Worm (Caenorhabditis elegans) whole organism, L2 larva: ENCODE results near the gene sart-3.

Experiments used
- R02D3.7 ChIP-seq: fragments of 150-350 bp; optimal IDR thresholded peaks from 2 replicates; lab custom pipeline; 2014; ENCODE audit warnings: missing biosample characterization, missing genetic modification characterization
- alr-1 ChIP-seq: fragments of 150-350 bp; optimal IDR thresholded peaks from 2 replicates; lab custom pipeline; 2014; ENCODE audit warnings: missing biosample characterization, missing genetic modification characterization
- elt-3 ChIP-seq: sonication (generic microtip); optimal IDR thresholded peaks from 2 replicates; lab custom pipeline; 2017; ENCODE audit warnings: missing biosample characterization, missing genetic modification characterization
- lin-13 ChIP-seq: fragments of 150-350 bp; optimal IDR thresholded peaks from 2 replicates; lab custom pipeline; 2014; ENCODE audit warnings: missing biosample characterization, missing genetic modification reagents, missing genetic modification characterization
- mdl-1 ChIP-seq, 2 experiments: fragments of 150-350 bp in 1 of 2; sonication (generic microtip) in 1 of 2; optimal IDR thresholded peaks; 2 replicates each; lab custom pipeline; 2017; ENCODE audit warnings: missing biosample characterization in 2 of 2, missing genetic modification characterization in 2 of 2
- nhr-11 ChIP-seq: fragments of 150-350 bp; optimal IDR thresholded peaks from 2 replicates; lab custom pipeline; 2014; ENCODE audit warnings: missing biosample characterization, missing genetic modification characterization
- snpc-4 ChIP-seq: fragments of 150-350 bp; optimal IDR thresholded peaks from 2 replicates; lab custom pipeline; 2014; ENCODE audit warnings: missing biosample characterization, missing genetic modification characterization

DNA sequence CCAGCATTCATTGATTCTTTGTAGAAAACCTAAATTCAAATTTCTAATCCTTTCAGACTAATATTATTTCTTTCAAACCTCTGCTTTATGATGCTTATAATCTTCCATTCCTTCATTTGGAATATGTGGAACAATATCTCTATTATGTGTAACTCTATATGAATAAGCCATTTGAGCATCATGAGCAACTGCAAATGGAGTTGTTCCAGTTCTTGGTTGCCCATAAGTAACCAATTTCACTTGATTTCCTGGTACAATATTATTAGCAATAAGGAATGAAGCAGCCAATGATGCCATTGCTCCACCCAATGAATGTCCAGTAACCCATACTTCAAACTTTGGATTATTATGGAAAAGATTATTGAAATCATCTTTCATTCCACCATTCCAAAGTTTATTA lies 27.8 kb downstream of the sart-3 start:
- TF ChIP-seq mdl-1 (tag; optimal IDR thresholded peaks at IDR 0.05; lab: Kevin White, UChicago) (no peak), R02D3.7 (tag; lab: Kevin White, UChicago) (no peak), elt-3 (tag; lab: Kevin White, UChicago) (no peak), alr-1 (tag; lab: Kevin White, UChicago) (no peak), snpc-4 (tag; lab: Kevin White, UChicago) (no peak), nhr-11 (tag; lab: Kevin White, UChicago) (no peak), lin-13 (no peak)
